Worm (Caenorhabditis elegans): ENCODE data around the gene Y75B7AL.2.

DNA sequence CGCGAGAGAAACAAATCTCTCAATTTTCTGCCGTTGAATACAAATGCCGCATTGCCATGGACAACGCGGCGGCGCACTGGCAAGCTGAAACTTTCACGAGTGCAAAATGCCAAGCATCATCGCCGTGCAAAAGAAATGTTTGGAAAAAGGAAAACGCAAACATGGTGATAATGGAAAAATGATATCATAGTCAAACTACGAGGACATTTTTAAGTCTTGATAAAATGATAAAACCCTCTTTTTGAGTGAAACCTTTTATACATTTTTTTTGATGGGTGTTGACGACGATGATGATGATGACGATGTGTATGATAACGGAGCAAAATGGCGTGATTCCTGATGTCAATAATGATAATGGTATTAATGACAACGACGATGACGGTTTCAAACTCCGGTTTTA is 70.7 kb downstream of the Y75B7AL.2 start:
- TF ChIP-seq ztf-11 (tag; optimal IDR thresholded peaks at IDR 0.05) (no peak), mdl-1 (tag; optimal IDR thresholded peaks at IDR 0.05) (no peak), nhr-43 (tag; optimal IDR thresholded peaks at IDR 0.05; ENCODE audit: poor library complexity, severe bottlenecking) (no peak), nhr-12 (tag; optimal IDR thresholded peaks at IDR 0.05) (no peak), ceh-16 (tag; optimal IDR thresholded peaks at IDR 0.05) (no peak)
